Fruit fly (Drosophila melanogaster) whole organism: Measurements from ENCODE around the gene CG14013.

ENCODE experiments used
- CG8478 ChIP-seq: fragments of >200 bp; optimal IDR thresholded peaks from 2 replicates; lab custom pipeline; 2018; ENCODE audit warnings: inconsistent platforms
- Dll ChIP-seq: fragments of >200 bp; optimal IDR thresholded peaks from 2 replicates; lab custom pipeline; 2017
- EcR ChIP-seq, 2 experiments: fragments of >200 bp; optimal IDR thresholded peaks; 2 replicates each; lab custom pipeline; 2017; ENCODE audit warnings: missing biosample characterization in 2 of 2, missing genetic modification characterization in 2 of 2, missing genetic modification reagents in 2 of 2
- pan ChIP-seq: fragments of >200 bp; optimal IDR thresholded peaks from 2 replicates; lab custom pipeline; 2017
- psq ChIP-seq: fragments of >200 bp; optimal IDR thresholded peaks from 2 replicates; lab custom pipeline; 2017
- usp ChIP-seq: fragments of >200 bp; optimal IDR thresholded peaks from 2 replicates; lab custom pipeline; 2017; ENCODE audit warnings: missing biosample characterization, missing genetic modification characterization, mixed read lengths

CG14013 gene

DNA sequence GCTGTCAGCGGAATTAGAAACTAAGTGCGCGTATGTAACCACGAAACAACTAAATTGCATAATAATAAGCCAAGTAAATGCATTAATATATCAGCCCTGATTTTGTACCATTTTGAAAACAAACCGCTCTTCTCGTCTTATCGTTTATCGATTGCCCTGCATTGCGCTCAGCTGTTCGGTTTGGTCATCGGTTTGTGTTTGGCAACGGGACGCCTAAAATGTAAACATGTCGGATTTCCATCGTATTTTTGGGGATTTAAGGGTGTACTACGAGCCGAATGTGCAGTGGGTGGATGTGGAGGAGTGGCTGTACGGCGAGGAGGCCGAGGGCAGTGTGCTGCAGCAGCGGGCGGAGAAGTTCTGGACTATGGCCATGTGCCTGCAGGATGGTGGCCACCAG lies 27.9 kb downstream of the CG14013 start, which contains the start of gene Cap-D3:
Gene Cap-D3, plus strand, starts transcription at position 183 of the 400 bp plus-strand sequence.
- TF ChIP-seq psq (lab: Kevin White, UChicago) = no peak

dm6 chr2L:5523848-5524473 lies 29.7 kb downstream of the CG14013 start, which contains the start of the genes Vps52 and Elp4:
Vps52 (minus strand) TSS chr2L:5523898.
Elp4 (plus strand) TSS chr2L:5524139.
- TF ChIP-seq usp (GFP tag; lab: Kevin White, UChicago) (no peak), Dll (lab: Kevin White, UChicago) (no peak), pan (no peak), EcR (GFP tag; optimal IDR thresholded peaks at IDR 0.05; lab: Kevin White, UChicago) (no peak), CG8478 (lab: Kevin White, UChicago) (no peak), psq (lab: Kevin White, UChicago) (no peak)

DNA sequence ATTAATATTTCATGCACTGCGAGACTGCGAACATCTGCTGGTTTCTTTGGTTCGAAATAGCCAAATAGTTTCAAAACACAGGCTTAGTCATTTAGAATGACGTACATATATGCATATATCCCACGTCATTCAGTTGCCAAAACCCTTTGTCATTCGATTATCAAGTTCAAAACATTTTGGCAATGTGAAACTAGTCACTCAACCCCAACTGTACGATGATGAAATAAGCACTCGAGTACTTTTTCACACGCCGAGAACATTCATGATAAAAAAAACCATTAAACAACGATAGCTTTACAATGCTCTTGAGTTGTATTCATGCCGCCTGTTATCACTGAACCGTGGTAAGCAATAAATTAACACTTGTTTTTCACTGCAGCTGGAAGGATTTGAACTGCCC lies 32.9 kb downstream of the CG14013 start:
- TF ChIP-seq pan (no peak), usp (GFP tag; lab: Kevin White, UChicago) (no peak), EcR (GFP tag; optimal IDR thresholded peaks at IDR 0.05; lab: Kevin White, UChicago) (no peak)

- TF ChIP-seq psq (lab: Kevin White, UChicago) = no peak
- TF ChIP-seq pan = no peak
- no peak for TF ChIP-seq EcR (GFP tag; optimal IDR thresholded peaks at IDR 0.05; lab: Kevin White, UChicago)
- no peak for TF ChIP-seq usp (GFP tag; lab: Kevin White, UChicago)
- TF ChIP-seq Dll (lab: Kevin White, UChicago) = no peak
Observed at dm6 chr2L:5519846-5520384, 33.7 kb downstream of the CG14013 start, which contains the start of the genes CG7382 and cl. CG7382 (minus strand) TSS chr2L:5519896. cl (plus strand) TSS chr2L:5520135.

DNA sequence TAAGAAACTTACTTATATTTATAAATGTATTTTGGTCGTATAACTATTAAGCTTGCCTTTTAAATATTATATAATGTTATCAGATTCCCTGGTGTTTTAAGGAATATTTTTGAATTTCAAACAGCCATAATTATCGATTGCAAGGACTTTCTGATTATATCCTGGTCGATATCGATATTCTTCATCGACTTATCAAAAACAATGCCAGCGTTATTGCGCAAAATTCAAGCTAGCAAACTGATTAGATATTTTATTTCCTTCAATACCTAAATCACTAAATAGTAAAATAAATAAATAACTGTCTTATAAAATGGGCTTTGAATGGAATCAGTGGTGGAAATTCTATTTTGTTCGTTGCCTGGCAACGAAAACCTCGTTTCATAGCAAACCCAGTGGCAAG lies 36.3 kb downstream of the CG14013 start, which contains the start of gene CG14020:
Gene CG14020, plus strand, starts transcription at position 345 of the 400 bp plus-strand sequence.
- TF ChIP-seq psq (lab: Kevin White, UChicago) (no peak), usp (GFP tag; lab: Kevin White, UChicago) (no peak), EcR (GFP tag; optimal IDR thresholded peaks at IDR 0.05; lab: Kevin White, UChicago) (no peak), CG8478 (lab: Kevin White, UChicago) (no peak)

dm6 chr2L:5514946-5515345 lies 38.7 kb downstream of the CG14013 start:
- no peak for TF ChIP-seq CG8478 (lab: Kevin White, UChicago)
- no peak for TF ChIP-seq Dll (lab: Kevin White, UChicago)
- no peak for TF ChIP-seq usp (GFP tag; lab: Kevin White, UChicago)
- TF ChIP-seq EcR (GFP tag; optimal IDR thresholded peaks at IDR 0.05; lab: Kevin White, UChicago) = no peak
- no peak for TF ChIP-seq pan
- no peak for TF ChIP-seq psq (lab: Kevin White, UChicago)

dm6 chr2L:5507823-5508438 lies 45.7 kb downstream of the CG14013 start:
- no peak for TF ChIP-seq Dll (lab: Kevin White, UChicago)
- TF ChIP-seq CG8478 (lab: Kevin White, UChicago) = no peak
- TF ChIP-seq usp (GFP tag; lab: Kevin White, UChicago) = no peak
- no peak for TF ChIP-seq psq (lab: Kevin White, UChicago)
- no peak for TF ChIP-seq pan
- TF ChIP-seq EcR (GFP tag; optimal IDR thresholded peaks at IDR 0.05; lab: Kevin White, UChicago) = no peak

- TF ChIP-seq Dll (lab: Kevin White, UChicago) = no peak
- no peak for TF ChIP-seq CG8478 (lab: Kevin White, UChicago)
- no peak for TF ChIP-seq psq (lab: Kevin White, UChicago)
- no peak for TF ChIP-seq EcR (GFP tag; optimal IDR thresholded peaks at IDR 0.05; lab: Kevin White, UChicago)
Observed at dm6 chr2L:5507082-5507481, 46.6 kb downstream of the CG14013 start.

- no peak for TF ChIP-seq pan
- no peak for TF ChIP-seq CG8478 (lab: Kevin White, UChicago)
- TF ChIP-seq psq (lab: Kevin White, UChicago) = no peak
Observed at dm6 chr2L:5505130-5505529, 48.5 kb downstream of the CG14013 start.

DNA sequence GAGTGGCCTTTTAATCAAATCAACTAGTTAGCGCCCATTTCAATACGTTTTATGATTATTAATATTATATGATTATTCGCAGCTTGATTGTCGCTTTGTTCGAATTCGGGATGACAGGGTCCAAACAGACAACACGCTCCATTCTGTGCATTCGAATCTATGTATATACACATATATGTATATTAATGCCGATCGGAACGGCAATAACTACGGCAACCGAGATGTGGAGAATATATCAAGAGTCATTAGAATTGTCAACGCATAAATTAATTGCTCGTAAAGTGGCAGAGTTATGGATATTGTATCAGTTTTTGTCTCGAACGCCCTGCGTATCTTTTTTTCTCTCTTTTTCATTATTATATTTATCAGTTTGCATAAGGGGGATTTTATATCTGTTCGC lies 50.8 kb downstream of the CG14013 start:
- TF ChIP-seq usp (GFP tag; lab: Kevin White, UChicago) (no peak), pan (no peak), Dll (lab: Kevin White, UChicago) (no peak), psq (lab: Kevin White, UChicago) (no peak)
